Fruit fly (Drosophila melanogaster) whole organism, embryonic: Measurements from ENCODE around the gene Agpat4.
A peak's percentile ranks its signal among the peaks of the same experiment; 100 is the strongest.

Source experiments
- Blimp-1 ChIP-seq: fragments of 200-800 bp; sonication (Bioruptor generic); optimal IDR thresholded peaks from 3 replicates; lab custom pipeline; 2018; ENCODE audit warnings: missing biosample characterization, missing genetic modification characterization, mild to moderate bottlenecking, moderate library complexity, missing genetic modification reagents
- CG11504 ChIP-seq: fragments of 200-800 bp; sonication (Bioruptor generic); optimal IDR thresholded peaks from 3 replicates; lab custom pipeline; 2019; ENCODE audit warnings: missing biosample characterization, mild to moderate bottlenecking, missing genetic modification characterization, moderate library complexity
- CG14860 ChIP-seq: fragments of 200-800 bp; sonication (Bioruptor generic); IDR thresholded peaks from 3 replicates; pipeline ENCODE4 v1.3.6; 2022; ENCODE audit warnings: missing biosample characterization, missing genetic modification characterization; ENCODE audit not compliant: partially characterized antibody
- CG16813 ChIP-seq: fragments of 200-800 bp; sonication (Bioruptor generic); IDR thresholded peaks from 3 replicates; pipeline ENCODE4 v1.3.6; 2022; ENCODE audit warnings: missing biosample characterization, missing genetic modification characterization; ENCODE audit not compliant: partially characterized antibody
- CG17361 ChIP-seq: fragments of 200-800 bp; sonication (Bioruptor generic); IDR thresholded peaks from 3 replicates; pipeline ENCODE4 v1.3.6; 2022; ENCODE audit warnings: missing biosample characterization, missing genetic modification characterization
- CG18262 ChIP-seq: fragments of 200-800 bp; optimal IDR thresholded peaks from 3 replicates; lab custom pipeline; 2019; ENCODE audit warnings: missing biosample characterization, mild to moderate bottlenecking, missing genetic modification characterization, moderate library complexity
- CG32767 ChIP-seq: fragments of 200-800 bp; sonication (Bioruptor generic); IDR thresholded peaks from 2 replicates; pipeline ENCODE4 v1.3.6; 2022; ENCODE audit warnings: missing biosample characterization, missing genetic modification characterization
- CG6854 ChIP-seq: fragments of 200-800 bp; sonication (Bioruptor generic); optimal IDR thresholded peaks from 3 replicates; lab custom pipeline; 2017; ENCODE audit warnings: missing biosample characterization, mild to moderate bottlenecking, missing genetic modification characterization
- CG7271 ChIP-seq: fragments of 200-800 bp; sonication (Bioruptor generic); optimal IDR thresholded peaks from 2 replicates; lab custom pipeline; 2018; ENCODE audit warnings: missing biosample characterization, mild to moderate bottlenecking, missing genetic modification characterization, moderate library complexity
- CG8089 ChIP-seq: fragments of 200-800 bp; sonication (Bioruptor generic); optimal IDR thresholded peaks from 3 replicates; lab custom pipeline; 2016; ENCODE audit warnings: missing biosample characterization, missing genetic modification characterization
- Dad ChIP-seq: fragments of 200-800 bp; sonication (Bioruptor generic); optimal IDR thresholded peaks from 3 replicates; lab custom pipeline; 2016; ENCODE audit warnings: missing biosample characterization, missing genetic modification characterization
- Dll ChIP-seq: fragments of 200-800 bp; sonication (Bioruptor generic); IDR thresholded peaks from 4 replicates; pipeline ENCODE4 v1.3.6; 2022; ENCODE audit warnings: missing biosample characterization, missing genetic modification characterization; ENCODE audit not compliant: partially characterized antibody
- Dp ChIP-seq: fragments of 200-800 bp; sonication (Bioruptor generic); optimal IDR thresholded peaks from 2 replicates; lab custom pipeline; 2018; ENCODE audit warnings: missing biosample characterization, mild to moderate bottlenecking, missing genetic modification characterization, moderate library complexity
- E2f2 ChIP-seq: fragments of 200-800 bp; sonication (Bioruptor generic); IDR thresholded peaks from 2 replicates; pipeline ENCODE4 v1.3.6; 2022; ENCODE audit warnings: missing biosample characterization, missing genetic modification characterization
- Ets65A ChIP-seq: fragments of 200-800 bp; sonication (Bioruptor generic); peaks from one replicate; lab custom pipeline; 2016; ENCODE audit warnings: missing biosample characterization, missing genetic modification characterization
- Gug ChIP-seq: fragments of 200-800 bp; sonication (Bioruptor generic); IDR thresholded peaks from 4 replicates; pipeline ENCODE4 v1.3.6; 2022; ENCODE audit warnings: missing biosample characterization, missing genetic modification characterization
- Hr78 ChIP-seq, 2 experiments: fragments of 200-800 bp in 1 of 2; fragments of >200 bp in 1 of 2; sonication (Bioruptor generic) in 1 of 2; optimal IDR thresholded peaks; 2 replicates each; lab custom pipeline; 2017 to 2019; ENCODE audit warnings: missing biosample characterization in 2 of 2, missing genetic modification characterization in 2 of 2, mild to moderate bottlenecking in 1 of 2, moderate library complexity in 1 of 2
- MESR4 ChIP-seq: fragments of 200-800 bp; sonication (Bioruptor generic); optimal IDR thresholded peaks from 2 replicates; lab custom pipeline; 2018; ENCODE audit warnings: missing biosample characterization, mild to moderate bottlenecking, missing genetic modification characterization, moderate library complexity
- Med ChIP-seq: fragments of 200-800 bp; sonication (Bioruptor generic); peaks from one replicate; lab custom pipeline; 2016; ENCODE audit warnings: missing biosample characterization, missing genetic modification characterization, mild to moderate bottlenecking, inconsistent platforms, moderate library complexity
- Pdp1 ChIP-seq, 2 experiments: fragments of 200-800 bp; sonication (Bioruptor generic); optimal IDR thresholded peaks; 3 replicates each; lab custom pipeline; 2016; ENCODE audit warnings: missing biosample characterization in 2 of 2, missing genetic modification characterization in 2 of 2, mild to moderate bottlenecking in 1 of 2, moderate library complexity in 1 of 2
- abd-A ChIP-seq: fragments of 200-800 bp; sonication (Bioruptor generic); optimal IDR thresholded peaks from 3 replicates; lab custom pipeline; 2019; ENCODE audit warnings: missing biosample characterization, mild to moderate bottlenecking, missing genetic modification characterization, moderate library complexity
- cg ChIP-seq: fragments of 200-800 bp; sonication (Bioruptor generic); optimal IDR thresholded peaks from 3 replicates; lab custom pipeline; 2019; ENCODE audit warnings: missing biosample characterization, mild to moderate bottlenecking, missing genetic modification characterization, moderate library complexity
- chinmo ChIP-seq: fragments of 200-800 bp; sonication (Bioruptor generic); IDR thresholded peaks from 4 replicates; pipeline ENCODE4 v1.3.6; 2022; ENCODE audit warnings: missing biosample characterization, missing genetic modification characterization; ENCODE audit not compliant: partially characterized antibody
- croc ChIP-seq: fragments of 200-800 bp; sonication (Bioruptor generic); conservative IDR thresholded peaks from 3 replicates; pipeline ENCODE4 v1.3.6; 2022; ENCODE audit warnings: missing biosample characterization, missing genetic modification characterization
- dimm ChIP-seq: fragments of 200-800 bp; sonication (Bioruptor generic); IDR thresholded peaks from 2 replicates; pipeline ENCODE4 v1.3.6; 2022; ENCODE audit warnings: missing biosample characterization, missing genetic modification characterization
- dmrt11E ChIP-seq: fragments of 200-800 bp; sonication (Bioruptor generic); optimal IDR thresholded peaks from 3 replicates; lab custom pipeline; 2018; ENCODE audit warnings: missing biosample characterization, mild to moderate bottlenecking, missing genetic modification characterization, moderate library complexity
- dmrt99B ChIP-seq: fragments of 200-800 bp; sonication (Bioruptor generic); optimal IDR thresholded peaks from 2 replicates; lab custom pipeline; 2018; ENCODE audit warnings: missing biosample characterization, mild to moderate bottlenecking, missing genetic modification characterization, moderate library complexity
- dysf ChIP-seq: fragments of 200-800 bp; sonication (Bioruptor generic); IDR thresholded peaks from 3 replicates; pipeline ENCODE4 v1.3.6; 2022; ENCODE audit warnings: missing biosample characterization, missing genetic modification characterization
- fu2 ChIP-seq: fragments of 200-800 bp; sonication (Bioruptor generic); optimal IDR thresholded peaks from 2 replicates; lab custom pipeline; 2016; ENCODE audit warnings: missing biosample characterization, missing genetic modification characterization
- gce ChIP-seq: fragments of 200-800 bp; sonication (Bioruptor generic); IDR thresholded peaks from 3 replicates; pipeline ENCODE4 v1.3.6; 2022; ENCODE audit warnings: missing biosample characterization, missing genetic modification characterization
- gem ChIP-seq: fragments of 200-800 bp; sonication (Bioruptor generic); optimal IDR thresholded peaks from 2 replicates; lab custom pipeline; 2019; ENCODE audit warnings: missing biosample characterization, mild to moderate bottlenecking, missing genetic modification characterization, moderate library complexity
- grn ChIP-seq: fragments of 200-800 bp; sonication (Bioruptor generic); optimal IDR thresholded peaks from 3 replicates; lab custom pipeline; 2017; ENCODE audit warnings: missing biosample characterization, missing genetic modification characterization
- gsb-n ChIP-seq: fragments of 200-800 bp; sonication (Bioruptor generic); optimal IDR thresholded peaks from 3 replicates; lab custom pipeline; 2018; ENCODE audit warnings: missing biosample characterization, mild to moderate bottlenecking, missing genetic modification characterization
- hbn ChIP-seq: fragments of 200-800 bp; sonication (Bioruptor generic); IDR thresholded peaks from 2 replicates; pipeline ENCODE4 v1.3.6; 2022; ENCODE audit warnings: missing biosample characterization, missing genetic modification characterization; ENCODE audit not compliant: partially characterized antibody
- lab ChIP-seq: fragments of 200-800 bp; sonication (Bioruptor generic); optimal IDR thresholded peaks from 3 replicates; lab custom pipeline; 2017; ENCODE audit warnings: missing biosample characterization, missing genetic modification characterization, mild to moderate bottlenecking, moderate library complexity, missing genetic modification reagents
- nerfin-2 ChIP-seq: fragments of 200-800 bp; sonication (Bioruptor generic); IDR thresholded peaks from 2 replicates; pipeline ENCODE4 v1.3.6; 2022; ENCODE audit warnings: missing biosample characterization, missing genetic modification characterization; ENCODE audit not compliant: partially characterized antibody
- oc ChIP-seq: fragments of 200-800 bp; sonication (Bioruptor generic); optimal IDR thresholded peaks from 2 replicates; lab custom pipeline; 2018; ENCODE audit warnings: missing biosample characterization, mild to moderate bottlenecking, missing genetic modification characterization, moderate library complexity
- pan ChIP-seq, 4 experiments: fragments of >200 bp in 3 of 4; fragments of 200-800 bp in 1 of 4; sonication (Bioruptor generic) in 1 of 4; optimal IDR thresholded peaks in 3 of 4; IDR thresholded peaks in 1 of 4; 2 replicates each; pipeline versions ENCODE4 v1.3.6 to Lab custom; 2017 to 2022; ENCODE audit warnings: missing biosample characterization in 2 of 4, missing genetic modification characterization in 2 of 4, mixed read lengths in 1 of 4
- phol ChIP-seq: fragments of 200-800 bp; sonication (Bioruptor generic); optimal IDR thresholded peaks from 3 replicates; lab custom pipeline; 2018; ENCODE audit warnings: missing biosample characterization, mild to moderate bottlenecking, missing genetic modification characterization, moderate library complexity
- pita ChIP-seq: fragments of 200-800 bp; sonication (Bioruptor generic); optimal IDR thresholded peaks from 2 replicates; lab custom pipeline; 2017; ENCODE audit warnings: missing biosample characterization, mild to moderate bottlenecking, missing genetic modification characterization
- sd ChIP-seq: fragments of 200-800 bp; sonication (Bioruptor generic); optimal IDR thresholded peaks from 3 replicates; lab custom pipeline; 2018; ENCODE audit warnings: missing biosample characterization, mild to moderate bottlenecking, missing genetic modification characterization, moderate library complexity
- ssp ChIP-seq: fragments of 200-800 bp; sonication (Bioruptor generic); IDR thresholded peaks from 2 replicates; pipeline ENCODE4 v1.3.6; 2022; ENCODE audit warnings: missing biosample characterization, missing genetic modification characterization
- sug ChIP-seq: fragments of 200-800 bp; optimal IDR thresholded peaks from 2 replicates; lab custom pipeline; 2019; ENCODE audit warnings: missing biosample characterization, mild to moderate bottlenecking, missing genetic modification characterization, moderate library complexity
- tna ChIP-seq: fragments of 200-800 bp; sonication (Bioruptor generic); IDR thresholded peaks from 2 replicates; pipeline ENCODE4 v1.3.6; 2022; ENCODE audit warnings: missing biosample characterization, missing genetic modification characterization; ENCODE audit not compliant: partially characterized antibody
- ttk ChIP-seq: fragments of 200-800 bp; sonication (Bioruptor generic); IDR thresholded peaks from 2 replicates; pipeline ENCODE4 v2.1.2; 2022; ENCODE audit warnings: missing biosample characterization, missing genetic modification characterization
- zfh1 ChIP-seq: fragments of 200-800 bp; sonication (Bioruptor generic); IDR thresholded peaks from 3 replicates; pipeline ENCODE4 v1.3.6; 2022; ENCODE audit warnings: missing biosample characterization, missing genetic modification characterization

Gene Agpat4

dm6 chr3L:16392203-16392800 lies 10.9 kb upstream of the Agpat4 start (continued):
- peak; percentile 28 for TF ChIP-seq sug (tag; lab: Kevin White, UChicago)
- peak in 1 of 2 experiments; percentile 62 for TF ChIP-seq Hr78 (GFP tag; optimal IDR thresholded peaks at IDR 0.05; lab: Kevin White, UChicago)
- TF ChIP-seq CG18262 (tag; lab: Kevin White, UChicago) = no peak
- TF ChIP-seq MESR4 = no peak
- TF ChIP-seq Gug (GFP tag; lab: Robert Waterston, UW) = no peak
- TF ChIP-seq dmrt11E (tag; lab: Kevin White, UChicago) = no peak
- TF ChIP-seq abd-A (tag; lab: Kevin White, UChicago) = no peak
- peak; percentile 66 for TF ChIP-seq lab (GFP tag; lab: Kevin White, UChicago)
- TF ChIP-seq CG6854 (GFP tag; lab: Kevin White, UChicago) = no peak
- TF ChIP-seq tna (GFP tag; lab: Robert Waterston, UW) = 0 out of 2 replicates have a peak, but pooled peaks have one; percentile 29
- TF ChIP-seq CG7271 (tag; lab: Kevin White, UChicago) = no peak
- no peak for TF ChIP-seq croc (GFP tag; lab: Robert Waterston, UW)
- peak; percentile 64 for TF ChIP-seq sd (tag; lab: Kevin White, UChicago)
- no peak for TF ChIP-seq CG8089
- TF ChIP-seq dmrt99B (tag; lab: Kevin White, UChicago) = no peak
- no peak for TF ChIP-seq ttk
- TF ChIP-seq dysf (GFP tag; lab: Robert Waterston, UW) = no peak
- TF ChIP-seq cg = no peak
- no peak for TF ChIP-seq oc
- TF ChIP-seq Pdp1 (GFP tag; optimal IDR thresholded peaks at IDR 0.05; lab: Kevin White, UChicago) = no peak
- TF ChIP-seq fu2 = no peak
- TF ChIP-seq CG17361 (GFP tag; lab: Robert Waterston, UW) = no peak
- TF ChIP-seq Ets65A (GFP tag; lab: Kevin White, UChicago) = no peak
- no peak for TF ChIP-seq Dad (GFP tag; lab: Kevin White, UChicago)
- peak; percentile 37 for TF ChIP-seq grn (GFP tag; lab: Kevin White, UChicago)

dm6 chr3L:16391257-16391656 lies 9.9 kb upstream of the Agpat4 start:
- 0 out of 3 replicates have a peak, but pooled peaks have one; percentile 20 for TF ChIP-seq dysf (GFP tag; lab: Robert Waterston, UW)
- no peak for TF ChIP-seq pan (optimal IDR thresholded peaks at IDR 0.05; lab: Kevin White, UChicago)
- TF ChIP-seq pan (GFP tag; optimal IDR thresholded peaks at IDR 0.05 in 1 of 2, IDR thresholded peaks at IDR 0.05 in 1 of 2) = peak in 1 of 2 experiments; percentile 21
- TF ChIP-seq chinmo (GFP tag; lab: Robert Waterston, UW) = 0 out of 4 replicates have a peak, but pooled peaks have one; percentile 41
- TF ChIP-seq pita = no peak
- peak; percentile 28 for TF ChIP-seq Med (GFP tag; lab: Kevin White, UChicago)
- TF ChIP-seq zfh1 = 0 out of 3 replicates have a peak, but pooled peaks have one; percentile 23
- TF ChIP-seq Ets65A (GFP tag; lab: Kevin White, UChicago) = peak; percentile 89
- no peak for TF ChIP-seq gsb-n
- TF ChIP-seq, all 482 proteins: peak for 6

- peak; percentile 11 for TF ChIP-seq Blimp-1
- TF ChIP-seq hbn (GFP tag; lab: Robert Waterston, UW) = 0 out of 2 replicates have a peak, but pooled peaks have one; percentile 16
- TF ChIP-seq nerfin-2 (GFP tag; lab: Robert Waterston, UW) = no peak
- TF ChIP-seq Dll (GFP tag; lab: Robert Waterston, UW) = 0 out of 4 replicates have a peak, but pooled peaks have one; percentile 35
- peak; percentile 88 for TF ChIP-seq E2f2 (GFP tag; lab: Robert Waterston, UW)
- no peak for TF ChIP-seq CG16813
- TF ChIP-seq Dp = peak; percentile 86
- no peak for TF ChIP-seq CG32767 (GFP tag; lab: Robert Waterston, UW)
- TF ChIP-seq gem (tag; lab: Kevin White, UChicago) = peak; percentile 4
- TF ChIP-seq gce (GFP tag; lab: Robert Waterston, UW) = no peak
- peak; percentile 23; the same call in 1 of the 3 replicates for TF ChIP-seq CG14860 (GFP tag; lab: Robert Waterston, UW)
- TF ChIP-seq phol (tag; lab: Kevin White, UChicago) = peak; percentile 3
- TF ChIP-seq ssp (GFP tag; lab: Robert Waterston, UW) = no peak
- TF ChIP-seq Med (GFP tag; lab: Kevin White, UChicago) = peak; percentile 36
- TF ChIP-seq CG11504 (tag; lab: Kevin White, UChicago) = peak; percentile 12
- no peak for TF ChIP-seq dimm
These were observed 9.4 kb upstream of the Agpat4 start for dm6 chr3L:16390793-16391192.
